Worm (Caenorhabditis elegans) whole organism, L2 larva: ENCODE measurements around the gene M01H9.10.

Experiments used
- blmp-1 ChIP-seq: sonication (generic microtip); optimal IDR thresholded peaks from 2 replicates; lab custom pipeline; 2017; ENCODE audit warnings: missing genetic modification characterization, mild to moderate bottlenecking, missing compliant biosample characterization, antibody characterized with exemption, moderate library complexity; ENCODE audit not compliant: insufficient read depth
- fos-1 ChIP-seq: fragments of 150-350 bp; optimal IDR thresholded peaks from 2 replicates; lab custom pipeline; 2014; ENCODE audit warnings: missing biosample characterization, missing genetic modification characterization
- nhr-237 ChIP-seq: fragments of 150-350 bp; optimal IDR thresholded peaks from 2 replicates; lab custom pipeline; 2014; ENCODE audit warnings: missing biosample characterization, missing genetic modification characterization
- nhr-25 ChIP-seq: fragments of 150-350 bp; sonication (generic microtip); optimal IDR thresholded peaks from 3 replicates; lab custom pipeline; 2014; ENCODE audit warnings: missing biosample characterization, missing genetic modification characterization

DNA sequence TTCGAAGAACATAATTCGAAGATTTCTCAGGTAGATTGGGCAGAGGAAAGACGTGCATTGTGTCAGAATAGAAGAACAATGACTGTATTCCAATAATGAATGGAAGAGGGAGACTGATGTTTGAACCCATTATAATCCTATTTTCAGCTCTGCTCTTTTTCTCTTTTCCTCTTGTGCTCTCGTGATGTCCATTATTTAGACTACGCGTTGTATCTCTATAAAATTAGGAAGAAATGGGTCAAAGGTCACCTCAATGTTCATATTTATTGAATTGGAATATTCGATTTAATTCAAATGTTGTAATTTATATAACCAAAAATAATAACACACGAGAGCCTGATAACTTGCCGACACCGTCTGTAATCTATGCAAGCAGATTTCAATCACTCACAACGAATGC lies 40.7 kb downstream of the M01H9.10 start, which contains the start of gene fbxb-74:
- TF ChIP-seq nhr-237 (tag; lab: Kevin White, UChicago), result no peak
- no peak for TF ChIP-seq fos-1 (tag; lab: Kevin White, UChicago)
- TF ChIP-seq nhr-25 (tag; lab: Kevin White, UChicago), result no peak
- no peak for TF ChIP-seq blmp-1 (tag; lab: Kevin White, UChicago)
